Fruit fly (Drosophila melanogaster): ENCODE measurements around the gene SP555.
A peak's percentile ranks its signal among the peaks of the same experiment; 100 is the strongest.

SP555 gene

DNA sequence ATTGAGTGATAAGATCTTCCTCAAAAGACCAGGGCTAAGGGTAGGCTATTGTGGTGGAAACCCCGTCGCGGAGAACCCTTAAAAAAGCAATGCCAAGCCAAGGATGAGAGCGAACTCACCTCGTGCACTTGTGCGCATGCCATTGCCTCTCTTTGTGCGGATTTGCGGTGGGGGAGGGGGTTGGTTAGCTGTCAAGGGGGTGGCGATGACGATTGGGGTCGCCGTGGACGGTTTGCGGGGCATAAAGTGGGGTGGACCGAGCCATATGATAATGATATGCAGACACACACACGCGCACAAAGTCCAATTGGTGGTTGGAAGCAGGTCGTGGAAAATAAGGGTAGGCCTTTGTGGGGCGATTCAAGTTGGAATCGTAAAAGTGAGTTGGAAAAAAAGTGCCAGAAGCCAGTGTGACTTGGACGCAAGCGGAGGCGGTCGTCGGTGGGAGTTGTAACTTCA is at the start of gene SP555, which contains the start of gene CG14042:
Gene SP555, plus strand, starts transcription at position 308 of the 459 bp plus-strand sequence.
Gene CG14042, plus strand, starts transcription at position 308 of the 459 bp plus-strand sequence.
- TF ChIP-seq Dll (optimal IDR thresholded peaks at IDR 0.05) (no peak), CG8478 (optimal IDR thresholded peaks at IDR 0.05) (no peak), usp (GFP tag; optimal IDR thresholded peaks at IDR 0.05) (no peak), psq (optimal IDR thresholded peaks at IDR 0.05) (no peak), EcR (GFP tag; optimal IDR thresholded peaks at IDR 0.05) (no peak), pan (optimal IDR thresholded peaks at IDR 0.05) (no peak)

DNA sequence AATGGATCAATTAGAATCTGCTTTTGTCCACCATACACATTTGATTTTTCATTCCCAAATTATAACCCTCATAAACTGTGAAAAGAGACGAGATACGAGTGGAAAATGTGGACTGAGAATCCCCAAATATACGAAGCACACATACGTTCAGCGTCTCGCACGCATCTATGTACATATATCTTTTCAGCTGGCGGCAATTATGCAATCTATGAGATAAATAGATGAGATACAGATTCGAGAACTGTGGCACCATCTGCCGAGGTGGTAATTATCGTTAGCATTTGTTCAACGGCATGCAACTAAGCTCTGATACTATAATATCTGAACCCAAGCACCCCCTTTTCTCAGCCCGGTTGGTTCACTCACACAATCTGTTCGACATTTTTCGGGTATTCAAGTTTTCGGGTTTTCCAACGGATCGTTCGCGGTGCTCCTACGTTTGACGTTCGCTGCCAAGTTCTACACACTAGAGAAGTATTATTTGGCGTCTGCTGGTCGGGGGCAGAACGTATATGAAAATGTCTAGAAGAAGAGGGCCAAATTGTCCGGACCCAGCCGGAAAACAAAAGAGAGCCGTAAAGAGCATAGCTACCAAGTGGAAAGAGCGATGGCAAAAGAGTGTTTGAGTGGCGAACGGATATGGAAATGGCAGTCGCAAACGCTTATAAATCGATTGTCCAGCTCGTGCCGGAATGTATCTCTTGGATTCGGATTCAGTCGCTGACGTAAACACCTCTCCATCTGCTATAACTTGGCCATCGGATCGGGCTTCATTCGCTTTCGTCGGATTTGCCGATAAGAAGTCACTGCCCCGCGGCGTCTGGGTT is 42.3 kb upstream of the SP555 start:
- TF ChIP-seq pan (optimal IDR thresholded peaks at IDR 0.05): no peak
- no peak for TF ChIP-seq Dll (optimal IDR thresholded peaks at IDR 0.05)
- no peak for TF ChIP-seq CG8478 (optimal IDR thresholded peaks at IDR 0.05)
- no peak for TF ChIP-seq psq (optimal IDR thresholded peaks at IDR 0.05)
- TF ChIP-seq usp (GFP tag; optimal IDR thresholded peaks at IDR 0.05): no peak
- TF ChIP-seq EcR (GFP tag; optimal IDR thresholded peaks at IDR 0.05): no peak

DNA sequence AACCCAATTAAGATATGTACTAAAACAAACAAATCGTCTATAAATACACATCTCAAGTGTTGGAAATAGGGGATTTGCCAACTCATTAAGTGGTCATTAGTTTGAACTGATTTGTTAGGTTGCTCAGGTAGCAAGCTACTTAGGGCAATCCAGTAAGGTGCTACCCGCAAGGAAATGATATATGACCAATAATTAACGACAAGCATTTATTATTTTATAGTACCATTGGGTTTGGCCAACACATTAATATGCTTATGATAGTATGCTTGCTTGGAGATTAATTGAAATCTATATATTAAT is 41.7 kb upstream of the SP555 start:
- TF ChIP-seq psq (optimal IDR thresholded peaks at IDR 0.05): no peak
- no peak for TF ChIP-seq Dll (optimal IDR thresholded peaks at IDR 0.05)
- TF ChIP-seq EcR (GFP tag; optimal IDR thresholded peaks at IDR 0.05): no peak
- no peak for TF ChIP-seq CG8478 (optimal IDR thresholded peaks at IDR 0.05)
- TF ChIP-seq usp (GFP tag; optimal IDR thresholded peaks at IDR 0.05): no peak

DNA sequence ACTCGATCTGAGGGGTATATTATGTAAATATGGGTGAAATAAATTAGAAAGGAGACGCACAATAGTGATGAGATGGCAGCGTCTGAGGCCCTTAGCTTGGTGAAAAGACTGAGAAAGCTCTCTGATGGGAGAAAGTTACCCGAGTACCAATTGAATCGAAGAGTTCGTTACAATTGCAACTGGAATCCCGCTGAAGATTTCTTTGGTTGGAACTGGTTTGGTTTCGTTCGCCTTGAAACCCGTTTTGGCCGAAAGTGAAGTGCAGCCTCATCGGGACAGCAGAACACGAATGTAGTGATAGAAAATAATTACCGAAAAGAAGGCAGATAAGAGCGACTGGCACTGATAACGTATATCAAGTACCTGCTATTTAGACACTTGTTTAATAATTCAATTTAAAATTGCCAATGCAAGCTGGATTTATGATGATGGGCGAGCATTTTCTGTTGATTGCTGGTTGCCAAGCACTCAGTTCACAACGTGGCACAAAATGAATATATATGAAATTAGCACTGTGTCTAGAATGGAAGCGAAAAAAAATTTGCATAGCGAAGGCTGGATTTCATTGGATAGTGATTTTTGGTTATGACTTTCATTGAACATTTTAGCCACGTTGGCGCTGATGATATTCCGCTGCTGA is 41.1 kb upstream of the SP555 start:
- TF ChIP-seq Dll (optimal IDR thresholded peaks at IDR 0.05) (no peak), EcR (GFP tag; optimal IDR thresholded peaks at IDR 0.05) (no peak), psq (optimal IDR thresholded peaks at IDR 0.05) (no peak), CG8478 (optimal IDR thresholded peaks at IDR 0.05) (no peak), pan (optimal IDR thresholded peaks at IDR 0.05) (no peak), usp (GFP tag; optimal IDR thresholded peaks at IDR 0.05) (no peak)

- TF ChIP-seq pan (optimal IDR thresholded peaks at IDR 0.05) (no peak), usp (GFP tag; optimal IDR thresholded peaks at IDR 0.05) (no peak), EcR (GFP tag; optimal IDR thresholded peaks at IDR 0.05) (peak in 1 of 2 experiments; percentile 67), CG8478 (optimal IDR thresholded peaks at IDR 0.05) (peak; percentile 64)
Observed at dm6 chr2L:4997401-4998259, 39.9 kb upstream of the SP555 start.

dm6 chr2L:4998260-4998560 is 39.3 kb upstream of the SP555 start:
- TF ChIP-seq pan (optimal IDR thresholded peaks at IDR 0.05): no peak
- TF ChIP-seq usp (GFP tag; optimal IDR thresholded peaks at IDR 0.05): no peak
- TF ChIP-seq psq (optimal IDR thresholded peaks at IDR 0.05): no peak
- no peak for TF ChIP-seq CG8478 (optimal IDR thresholded peaks at IDR 0.05)
- TF ChIP-seq Dll (optimal IDR thresholded peaks at IDR 0.05): no peak

dm6 chr2L:4998571-4999191 is 38.8 kb upstream of the SP555 start:
- TF ChIP-seq psq (optimal IDR thresholded peaks at IDR 0.05) (no peak), CG8478 (optimal IDR thresholded peaks at IDR 0.05) (no peak), usp (GFP tag; optimal IDR thresholded peaks at IDR 0.05) (no peak), pan (optimal IDR thresholded peaks at IDR 0.05) (no peak), Dll (optimal IDR thresholded peaks at IDR 0.05) (no peak), EcR (GFP tag; optimal IDR thresholded peaks at IDR 0.05) (no peak)

- peak in 1 of 2 experiments; percentile 27 for TF ChIP-seq EcR (GFP tag; optimal IDR thresholded peaks at IDR 0.05)
- TF ChIP-seq usp (GFP tag; optimal IDR thresholded peaks at IDR 0.05): no peak
Observed at dm6 chr2L:4999389-5000032, 38.0 kb upstream of the SP555 start.

- TF ChIP-seq EcR (GFP tag; optimal IDR thresholded peaks at IDR 0.05) (no peak), psq (optimal IDR thresholded peaks at IDR 0.05) (no peak), Dll (optimal IDR thresholded peaks at IDR 0.05) (no peak), usp (GFP tag; optimal IDR thresholded peaks at IDR 0.05) (no peak), pan (optimal IDR thresholded peaks at IDR 0.05) (no peak), CG8478 (optimal IDR thresholded peaks at IDR 0.05) (no peak)
Observed at dm6 chr2L:5000287-5000871, 37.1 kb upstream of the SP555 start.

DNA sequence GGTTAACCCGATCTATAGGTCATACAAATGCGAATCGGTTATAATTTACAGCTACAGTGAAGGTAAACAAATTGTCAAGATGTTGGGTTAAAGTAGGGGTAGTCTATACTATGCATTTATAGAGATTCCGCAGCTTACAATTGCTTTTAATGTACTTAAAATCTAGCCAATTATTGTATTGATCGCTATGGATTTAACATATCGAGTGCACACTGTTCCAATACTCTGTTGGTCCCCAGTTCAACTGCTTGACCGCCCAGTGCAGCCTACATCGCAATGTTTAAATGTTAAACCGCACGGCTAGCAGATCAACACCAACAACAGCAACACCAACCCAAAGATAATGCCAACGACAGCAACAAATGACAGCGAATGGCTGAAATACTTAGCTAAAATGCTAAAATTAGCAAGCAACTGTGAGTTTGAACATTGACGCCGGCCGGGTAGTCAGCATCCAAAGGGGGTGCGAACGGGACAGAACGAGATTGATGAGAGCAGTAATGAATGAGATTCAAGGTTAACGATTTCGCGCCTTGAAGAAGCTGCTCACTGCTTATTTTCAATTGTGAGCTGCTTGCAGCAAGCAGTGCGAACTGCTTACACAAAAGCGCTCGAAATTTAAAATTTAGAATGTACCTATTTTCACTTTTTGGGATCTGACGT is 36.5 kb upstream of the SP555 start:
- TF ChIP-seq EcR (GFP tag; optimal IDR thresholded peaks at IDR 0.05) (no peak), psq (optimal IDR thresholded peaks at IDR 0.05) (no peak), pan (optimal IDR thresholded peaks at IDR 0.05) (no peak), CG8478 (optimal IDR thresholded peaks at IDR 0.05) (peak; percentile 1)

- TF ChIP-seq pan (optimal IDR thresholded peaks at IDR 0.05) (no peak), Dll (optimal IDR thresholded peaks at IDR 0.05) (no peak), EcR (GFP tag; optimal IDR thresholded peaks at IDR 0.05) (no peak)
Observed at dm6 chr2L:5001582-5001929, 36.0 kb upstream of the SP555 start.

All from whole organism.